Worm (Caenorhabditis elegans): Measurements from ENCODE around the gene F37C12.10.

F37C12.10 gene

ce11 chrIII:7162065-7162762 is 26.0 kb downstream of the F37C12.10 start, which contains the start of the genes syf-2 and K04G7.1 (continued):
- peak; percentile 87 for TF ChIP-seq lin-11 (tag; optimal IDR thresholded peaks at IDR 0.05)
- TF ChIP-seq dmd-4 (tag; optimal IDR thresholded peaks at IDR 0.05), result no peak
- TF ChIP-seq fos-1 (tag; optimal IDR thresholded peaks at IDR 0.05), result peak; percentile 82
- no peak for TF ChIP-seq ztf-11 (tag; optimal IDR thresholded peaks at IDR 0.05)
- no peak for TF ChIP-seq nhr-10 (tag; optimal IDR thresholded peaks at IDR 0.05)

- TF ChIP-seq ama-1 (optimal IDR thresholded peaks at IDR 0.05) (no peak), fos-1 (tag; optimal IDR thresholded peaks at IDR 0.05) (no peak), elt-1 (tag; optimal IDR thresholded peaks at IDR 0.05) (no peak), mbf-1 (tag; optimal IDR thresholded peaks at IDR 0.05) (no peak), nhr-77 (tag; optimal IDR thresholded peaks at IDR 0.05) (no peak), ztf-11 (tag; optimal IDR thresholded peaks at IDR 0.05) (no peak), alr-1 (tag; optimal IDR thresholded peaks at IDR 0.05) (no peak), gmeb-1 (tag; optimal IDR thresholded peaks at IDR 0.05) (no peak), lin-13 (GFP tag; optimal IDR thresholded peaks at IDR 0.05) (no peak), sma-3 (GFP tag; optimal IDR thresholded peaks at IDR 0.05) (no peak), Y55F3AM.14 (GFP tag; optimal IDR thresholded peaks at IDR 0.05) (no peak), nhr-23 (tag; optimal IDR thresholded peaks at IDR 0.05) (no peak), lin-39 (tag; optimal IDR thresholded peaks at IDR 0.05) (no peak), nhr-11 (tag; optimal IDR thresholded peaks at IDR 0.05) (no peak), nhr-12 (tag; optimal IDR thresholded peaks at IDR 0.05) (no peak)
Observed at ce11 chrIII:7161055-7161454, 27.1 kb downstream of the F37C12.10 start, which contains the start of gene rnp-7. Gene rnp-7 (minus strand): TSS chrIII:7161155.

ce11 chrIII:7159246-7159645 is 28.9 kb downstream of the F37C12.10 start:
- TF ChIP-seq ztf-4 (tag; optimal IDR thresholded peaks at IDR 0.05) (no peak), egl-27 (tag; optimal IDR thresholded peaks at IDR 0.05) (no peak), zag-1 (tag; optimal IDR thresholded peaks at IDR 0.05) (no peak)

- TF ChIP-seq nhr-12 (tag; optimal IDR thresholded peaks at IDR 0.05) (no peak), ceh-82 (tag; optimal IDR thresholded peaks at IDR 0.05) (no peak), mdl-1 (tag; optimal IDR thresholded peaks at IDR 0.05) (no peak), mbf-1 (tag; optimal IDR thresholded peaks at IDR 0.05) (no peak), ztf-1 (GFP tag; conservative IDR thresholded peaks at IDR 0.05) (no peak), nhr-129 (tag; optimal IDR thresholded peaks at IDR 0.05) (no peak), elt-3 (tag; optimal IDR thresholded peaks at IDR 0.05) (no peak), alr-1 (tag; optimal IDR thresholded peaks at IDR 0.05) (no peak), sma-3 (GFP tag; optimal IDR thresholded peaks at IDR 0.05) (no peak), crh-2 (tag; optimal IDR thresholded peaks at IDR 0.05) (no peak), fos-1 (tag; optimal IDR thresholded peaks at IDR 0.05) (no peak), sma-9 (GFP tag; optimal IDR thresholded peaks at IDR 0.05) (no peak), sma-9 (tag; optimal IDR thresholded peaks at IDR 0.05) (no peak), nhr-21 (tag; optimal IDR thresholded peaks at IDR 0.05) (no peak), nhr-23 (tag; optimal IDR thresholded peaks at IDR 0.05) (no peak), unc-62 (GFP tag; optimal IDR thresholded peaks at IDR 0.05) (no peak)
Observed at ce11 chrIII:7158709-7159108, 29.5 kb downstream of the F37C12.10 start, which contains the start of gene nuo-4. Gene nuo-4 (minus strand): TSS chrIII:7158809.

ce11 chrIII:7155631-7156030 is 32.6 kb downstream of the F37C12.10 start:
- TF ChIP-seq nhr-6 (tag; optimal IDR thresholded peaks at IDR 0.05) (peak; percentile 96), blmp-1 (tag; optimal IDR thresholded peaks at IDR 0.05; ENCODE audit: insufficient read depth) (peak; percentile 49), zag-1 (tag; optimal IDR thresholded peaks at IDR 0.05) (peak; percentile 93), mab-5 (tag; optimal IDR thresholded peaks at IDR 0.05) (peak; percentile 84), nhr-129 (tag; optimal IDR thresholded peaks at IDR 0.05) (peak; percentile 94), crh-2 (tag; optimal IDR thresholded peaks at IDR 0.05) (peak; percentile 95), skn-1 (tag; optimal IDR thresholded peaks at IDR 0.05) (no peak), lsy-2 (tag; optimal IDR thresholded peaks at IDR 0.05) (peak; percentile 74 to 95), lin-13 (GFP tag; optimal IDR thresholded peaks at IDR 0.05) (peak; percentile 90), alr-1 (tag; optimal IDR thresholded peaks at IDR 0.05) (no peak), sma-9 (GFP tag; optimal IDR thresholded peaks at IDR 0.05) (peak; percentile 98), sma-9 (tag; optimal IDR thresholded peaks at IDR 0.05) (peak; percentile 38), ceh-82 (tag; optimal IDR thresholded peaks at IDR 0.05) (no peak), aly-2 (tag; optimal IDR thresholded peaks at IDR 0.05) (no peak), nhr-25 (tag; optimal IDR thresholded peaks at IDR 0.05) (peak; percentile 92), nhr-12 (tag; optimal IDR thresholded peaks at IDR 0.05) (no peak), unc-62 (GFP tag; optimal IDR thresholded peaks at IDR 0.05) (peak; percentile 52), elt-3 (tag; optimal IDR thresholded peaks at IDR 0.05) (no peak), mdl-1 (tag; optimal IDR thresholded peaks at IDR 0.05) (peak; percentile 98 to 99), ZK546.5 (tag; optimal IDR thresholded peaks at IDR 0.05) (peak; percentile 64), unc-39 (tag; optimal IDR thresholded peaks at IDR 0.05) (no peak), R02D3.7 (tag; optimal IDR thresholded peaks at IDR 0.05) (no peak), dmd-4 (tag; optimal IDR thresholded peaks at IDR 0.05) (no peak), fos-1 (tag; optimal IDR thresholded peaks at IDR 0.05) (peak; percentile 78), sma-3 (GFP tag; optimal IDR thresholded peaks at IDR 0.05) (peak; percentile 88), nhr-10 (tag; optimal IDR thresholded peaks at IDR 0.05) (peak; percentile 75), ztf-11 (tag; optimal IDR thresholded peaks at IDR 0.05) (peak; percentile 69), lin-39 (tag; optimal IDR thresholded peaks at IDR 0.05) (peak; percentile 35), ztf-4 (tag; optimal IDR thresholded peaks at IDR 0.05) (peak; percentile 92), nhr-77 (tag; optimal IDR thresholded peaks at IDR 0.05) (no peak), lin-11 (tag; optimal IDR thresholded peaks at IDR 0.05) (peak; percentile 86), elt-1 (tag; optimal IDR thresholded peaks at IDR 0.05) (no peak), ama-1 (optimal IDR thresholded peaks at IDR 0.05) (peak; percentile 79)

Measured in whole organism, L2 larva.